Worm (Caenorhabditis elegans): ENCODE data around the gene C02E7.8.
"Not testable (repeated sequence)": the region's sequence is repeated elsewhere in the genome, so short reads cannot be mapped to it uniquely, and the experiment has no call there.

Gene C02E7.8

ce11 chrV:4912313-4912712, 8.3 kb downstream of the C02E7.8 start, which contains the start of gene H23N18.5:
Gene H23N18.5 (minus strand): TSS chrV:4912381.
- TF ChIP-seq dao-5 (tag; optimal IDR thresholded peaks at IDR 0.05) = no peak
- no peak for TF ChIP-seq W03F9.2 (tag; optimal IDR thresholded peaks at IDR 0.05)

ce11 chrV:4908591-4908990, 12.0 kb downstream of the C02E7.8 start, which contains the start of gene ugt-13:
Gene ugt-13 (plus strand): TSS chrV:4908884.
- TF ChIP-seq him-1 (tag; optimal IDR thresholded peaks at IDR 0.05) (no peak), dao-5 (tag; optimal IDR thresholded peaks at IDR 0.05) (no peak), W03F9.2 (tag; optimal IDR thresholded peaks at IDR 0.05) (no peak)

- TF ChIP-seq W03F9.2 (tag; optimal IDR thresholded peaks at IDR 0.05) = no peak
- no peak for TF ChIP-seq him-1 (tag; optimal IDR thresholded peaks at IDR 0.05)
- no peak for TF ChIP-seq dao-5 (tag; optimal IDR thresholded peaks at IDR 0.05)
These were observed 14.6 kb downstream of the C02E7.8 start, which contains the start of gene ugt-14 for ce11 chrV:4905953-4906352. Gene ugt-14 (plus strand): TSS chrV:4906253.

DNA sequence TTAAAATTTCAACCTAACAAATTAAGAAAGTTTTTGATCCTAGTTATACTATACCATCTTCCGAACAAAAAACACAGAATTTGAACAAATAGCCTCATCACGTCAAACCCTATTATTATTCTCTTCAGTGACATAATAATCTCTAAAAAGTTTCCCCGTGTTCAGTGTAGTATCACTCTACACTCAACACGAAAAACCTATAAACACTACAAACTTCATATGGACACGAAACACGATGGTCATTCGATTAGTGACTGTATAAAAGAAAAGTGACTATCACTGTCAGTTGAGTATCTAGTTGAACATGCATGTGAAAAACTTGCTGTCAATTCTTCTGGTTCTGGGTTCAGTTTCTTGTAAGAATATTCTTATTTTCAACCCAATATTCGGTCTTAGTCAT, 16.9 kb downstream of the C02E7.8 start, which contains the start of gene ugt-8:
TSS of gene ugt-8 (plus strand) at position 235 of the 400 bp plus-strand sequence.
- TF ChIP-seq him-1 (tag; optimal IDR thresholded peaks at IDR 0.05) (no peak), dao-5 (tag; optimal IDR thresholded peaks at IDR 0.05) (no peak), W03F9.2 (tag; optimal IDR thresholded peaks at IDR 0.05) (no peak)

DNA sequence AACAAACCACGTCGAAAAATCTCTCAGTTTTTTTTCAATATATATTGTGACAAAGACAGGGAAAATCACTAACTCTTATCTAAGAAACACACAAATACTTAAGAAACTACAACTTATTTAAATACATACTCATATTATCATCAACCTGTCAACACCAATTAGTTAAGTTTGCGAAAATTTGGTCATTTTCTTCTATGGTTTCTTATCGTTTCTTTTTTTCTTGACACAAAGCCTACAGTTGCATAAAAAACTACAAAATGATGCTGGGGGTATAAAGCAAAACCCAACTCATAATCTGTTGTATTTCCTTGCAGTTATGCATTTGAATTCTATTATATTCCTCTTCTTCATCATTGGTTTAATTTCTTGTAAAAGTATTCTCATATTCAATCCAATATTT, 19.5 kb downstream of the C02E7.8 start, which contains the start of gene ugt-67:
TSS of gene ugt-67 (plus strand) at position 301 of the 400 bp plus-strand sequence.
- TF ChIP-seq W03F9.2 (tag; optimal IDR thresholded peaks at IDR 0.05) (no peak), dao-5 (tag; optimal IDR thresholded peaks at IDR 0.05) (no peak), him-1 (tag; optimal IDR thresholded peaks at IDR 0.05) (no peak)

DNA sequence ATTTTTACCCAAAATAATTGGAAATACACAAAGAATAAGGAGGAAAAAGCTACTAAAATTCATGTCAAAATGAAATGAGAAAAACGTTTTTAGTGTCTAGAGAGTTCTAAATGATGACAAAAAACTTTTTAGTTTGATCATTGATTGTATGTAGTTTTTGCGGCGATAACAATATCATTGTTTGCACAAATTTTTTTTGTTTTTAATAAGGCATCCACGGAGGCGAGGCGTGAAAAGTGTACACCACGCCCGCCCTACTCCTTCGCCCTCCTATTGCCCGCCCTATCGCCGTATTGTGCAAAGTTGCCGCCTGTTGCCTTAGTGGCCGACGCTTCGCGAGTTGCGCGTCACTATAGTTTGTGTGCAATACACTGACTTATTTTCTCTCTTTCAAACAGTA, 20.6 kb downstream of the C02E7.8 start, which contains the start of gene ugt-10:
TSS of gene ugt-10 (minus strand) at position 101 of the 400 bp plus-strand sequence.
- TF ChIP-seq dao-5, him-1, W03F9.2 (tag; optimal IDR thresholded peaks at IDR 0.05): not testable (repeated sequence)

- no peak for TF ChIP-seq him-1 (tag; optimal IDR thresholded peaks at IDR 0.05)
- TF ChIP-seq W03F9.2 (tag; optimal IDR thresholded peaks at IDR 0.05) = no peak
- TF ChIP-seq dao-5 (tag; optimal IDR thresholded peaks at IDR 0.05) = no peak
These were observed 24.8 kb downstream of the C02E7.8 start, which contains the start of gene ugt-9 for ce11 chrV:4895744-4896143. Gene ugt-9 (plus strand): TSS chrV:4896048.

DNA sequence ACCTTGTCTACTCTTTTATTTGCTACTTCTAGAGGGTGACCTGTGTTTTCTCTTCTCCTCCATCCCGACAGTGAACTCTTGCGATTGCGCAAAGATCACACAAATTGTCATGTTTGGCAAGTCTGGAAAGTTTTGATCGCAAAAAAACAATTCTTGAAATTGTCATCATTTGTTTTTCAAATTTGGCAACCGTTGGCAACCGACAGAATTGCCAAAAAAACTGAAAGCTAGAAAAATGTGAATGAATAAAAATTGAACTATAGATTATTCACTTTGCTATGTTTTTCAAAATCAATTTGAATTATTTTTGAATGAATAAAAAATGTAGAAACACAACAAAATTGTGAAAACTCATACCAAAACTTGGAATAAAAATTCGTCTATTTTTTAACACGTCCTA, 25.6 kb downstream of the C02E7.8 start, which contains the start of gene ugt-11:
TSS of gene ugt-11 (minus strand) at position 101 of the 400 bp plus-strand sequence.
- no peak for TF ChIP-seq W03F9.2 (tag; optimal IDR thresholded peaks at IDR 0.05)
- TF ChIP-seq him-1 (tag; optimal IDR thresholded peaks at IDR 0.05) = no peak
- no peak for TF ChIP-seq dao-5 (tag; optimal IDR thresholded peaks at IDR 0.05)

- no peak for TF ChIP-seq him-1 (tag; optimal IDR thresholded peaks at IDR 0.05)
- no peak for TF ChIP-seq W03F9.2 (tag; optimal IDR thresholded peaks at IDR 0.05)
- TF ChIP-seq dao-5 (tag; optimal IDR thresholded peaks at IDR 0.05) = no peak
These were observed 29.3 kb downstream of the C02E7.8 start for ce11 chrV:4891305-4891704.

DNA sequence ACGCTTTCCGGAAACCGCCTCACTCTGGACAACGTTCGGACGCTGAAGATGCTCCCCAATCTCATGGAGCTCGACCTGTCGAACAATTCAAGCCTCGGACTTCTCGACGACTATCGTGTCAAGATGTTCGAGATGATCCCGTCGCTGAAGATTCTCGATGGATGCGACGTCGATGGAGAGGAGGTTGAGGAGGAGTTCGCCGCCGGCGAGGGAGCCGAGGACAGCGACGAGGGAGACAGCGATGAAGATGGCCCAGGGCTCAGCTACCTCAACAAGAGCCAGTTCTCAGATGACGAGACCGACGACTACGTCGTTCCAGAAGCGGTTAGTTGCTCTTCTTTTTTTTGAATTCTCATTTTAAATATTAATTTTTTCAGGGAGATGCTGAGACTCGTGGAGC, 29.8 kb downstream of the C02E7.8 start:
- TF ChIP-seq him-1 (tag; optimal IDR thresholded peaks at IDR 0.05) (no peak), dao-5 (tag; optimal IDR thresholded peaks at IDR 0.05) (no peak)

DNA sequence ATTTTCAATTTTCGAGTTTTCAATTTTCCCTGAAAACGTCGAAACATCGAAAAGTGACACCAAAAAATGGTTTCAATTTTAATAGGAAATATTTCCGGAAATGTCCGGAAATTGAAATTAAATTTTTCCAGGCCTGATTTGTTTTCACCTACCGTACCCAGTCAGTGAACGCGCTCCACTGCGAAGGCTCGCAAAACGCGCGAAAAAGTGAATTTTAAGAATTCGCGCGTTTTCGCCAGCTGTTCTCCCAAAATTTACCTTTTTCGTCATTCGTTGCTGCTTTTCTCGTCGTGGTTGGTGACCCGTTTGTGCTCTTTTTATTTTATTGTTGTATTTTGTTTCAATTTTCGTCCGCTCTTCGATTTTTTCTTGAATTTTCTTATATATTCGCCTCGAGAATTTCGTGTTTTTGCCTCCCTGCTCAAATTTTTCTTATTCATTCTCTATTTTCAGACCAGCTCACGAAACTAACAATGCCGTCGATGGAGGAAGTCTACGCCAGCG, 30.6 kb downstream of the C02E7.8 start, which contains the start of gene T19H12.2:
TSS of gene T19H12.2 (plus strand) at position 454 of the 504 bp plus-strand sequence.
- peak; percentile 2 for TF ChIP-seq W03F9.2 (tag; optimal IDR thresholded peaks at IDR 0.05)
- TF ChIP-seq him-1 (tag; optimal IDR thresholded peaks at IDR 0.05) = no peak

DNA sequence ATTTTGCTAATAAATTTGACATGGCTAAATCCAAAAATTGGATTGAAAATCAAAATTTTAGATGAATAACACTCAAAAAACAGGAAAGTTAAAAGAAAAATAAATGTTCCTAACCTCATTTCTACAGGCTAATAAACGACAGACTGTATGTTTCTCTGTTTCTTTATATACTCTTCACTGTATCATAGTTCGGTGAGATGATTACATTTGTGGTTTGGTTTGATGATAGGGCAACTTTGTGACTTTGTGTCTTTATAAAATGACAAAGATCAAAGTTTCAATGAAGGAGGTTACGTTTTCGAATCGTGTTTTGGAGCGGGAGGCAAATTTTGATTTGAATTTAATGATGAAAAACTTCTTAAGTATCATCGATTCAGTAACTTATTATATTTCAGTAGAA, 31.1 kb downstream of the C02E7.8 start, which contains the start of gene ugt-12:
TSS of gene ugt-12 (minus strand) at position 153 of the 400 bp plus-strand sequence.
- TF ChIP-seq dao-5 (tag; optimal IDR thresholded peaks at IDR 0.05) (no peak), him-1 (tag; optimal IDR thresholded peaks at IDR 0.05) (no peak), W03F9.2 (tag; optimal IDR thresholded peaks at IDR 0.05) (no peak)

- TF ChIP-seq dao-5 (tag; optimal IDR thresholded peaks at IDR 0.05) (no peak), him-1 (tag; optimal IDR thresholded peaks at IDR 0.05) (no peak), W03F9.2 (tag; optimal IDR thresholded peaks at IDR 0.05) (no peak)
These were observed 35.2 kb downstream of the C02E7.8 start, which contains the start of gene T19H12.3 for ce11 chrV:4885372-4885771. Gene T19H12.3 (plus strand): TSS chrV:4885672.

DNA sequence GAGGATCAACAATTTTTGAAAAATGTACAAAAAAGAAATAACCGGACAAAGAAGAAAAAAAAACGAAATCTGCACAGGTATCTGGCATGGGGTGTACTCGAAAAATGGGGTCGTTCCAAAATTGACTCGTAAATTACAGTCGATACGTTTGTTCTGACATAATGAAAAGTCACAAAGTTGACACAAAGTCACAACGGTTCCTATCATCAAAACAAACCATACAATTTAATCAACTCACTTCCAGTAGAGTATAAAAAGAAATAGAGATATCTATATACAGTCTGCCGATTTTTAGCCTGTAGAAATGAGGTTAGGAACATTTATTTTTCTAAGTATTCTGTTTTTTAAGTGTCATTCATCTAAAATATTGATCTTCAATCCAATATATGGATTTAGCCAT, 36.1 kb downstream of the C02E7.8 start, which contains the start of gene T19H12.12:
TSS of gene T19H12.12 (plus strand) at position 301 of the 400 bp plus-strand sequence.
- TF ChIP-seq W03F9.2 (tag; optimal IDR thresholded peaks at IDR 0.05) = no peak
- no peak for TF ChIP-seq dao-5 (tag; optimal IDR thresholded peaks at IDR 0.05)
- TF ChIP-seq him-1 (tag; optimal IDR thresholded peaks at IDR 0.05) = no peak
